Worm (Caenorhabditis elegans): ENCODE results near the gene F23F1.5.

The F23F1.5 gene

ce11 chrII:21953-22352 lies 9.4 kb downstream of the F23F1.5 start:
- TF ChIP-seq ztf-29 (GFP tag; IDR thresholded peaks at IDR 0.05): no peak
- no peak for TF ChIP-seq tab-1 (GFP tag; IDR thresholded peaks at IDR 0.05)
- no peak for TF ChIP-seq cog-1 (tag; optimal IDR thresholded peaks at IDR 0.05)
- no peak for TF ChIP-seq T22C8.4 (GFP tag; IDR thresholded peaks at IDR 0.05)
- TF ChIP-seq ztf-23 (GFP tag; IDR thresholded peaks at IDR 0.05): no peak
- no peak for TF ChIP-seq med-1 (GFP tag; optimal IDR thresholded peaks at IDR 0.05; ENCODE audit: insufficient read depth)
- no peak for TF ChIP-seq flt-1 (GFP tag; IDR thresholded peaks at IDR 0.05)
- no peak for TF ChIP-seq ref-1 (GFP tag; conservative IDR thresholded peaks at IDR 0.05)
- TF ChIP-seq klf-2 (GFP tag; conservative IDR thresholded peaks at IDR 0.05): no peak

- TF ChIP-seq ztf-29 (GFP tag; IDR thresholded peaks at IDR 0.05) (no peak), ztf-23 (GFP tag; IDR thresholded peaks at IDR 0.05) (no peak), klf-2 (GFP tag; conservative IDR thresholded peaks at IDR 0.05) (no peak), med-1 (GFP tag; optimal IDR thresholded peaks at IDR 0.05; ENCODE audit: insufficient read depth) (no peak), ref-1 (GFP tag; conservative IDR thresholded peaks at IDR 0.05) (no peak), cog-1 (tag; optimal IDR thresholded peaks at IDR 0.05) (no peak), tab-1 (GFP tag; IDR thresholded peaks at IDR 0.05) (no peak), flt-1 (GFP tag; IDR thresholded peaks at IDR 0.05) (no peak), T22C8.4 (GFP tag; IDR thresholded peaks at IDR 0.05) (no peak)
Measured at ce11 chrII:19238-19637, 12.1 kb downstream of the F23F1.5 start, which contains the start of gene gmeb-1. TSS of gene gmeb-1 (plus strand) at chrII:19538.

- TF ChIP-seq med-1 (GFP tag; optimal IDR thresholded peaks at IDR 0.05; ENCODE audit: insufficient read depth) (no peak), ref-1 (GFP tag; conservative IDR thresholded peaks at IDR 0.05) (no peak), ztf-23 (GFP tag; IDR thresholded peaks at IDR 0.05) (peak; percentile 53; the same call in 1 of the 2 replicates), tab-1 (GFP tag; IDR thresholded peaks at IDR 0.05) (no peak), klf-2 (GFP tag; conservative IDR thresholded peaks at IDR 0.05) (no peak), flt-1 (GFP tag; IDR thresholded peaks at IDR 0.05) (no peak), cog-1 (tag; optimal IDR thresholded peaks at IDR 0.05) (peak; percentile 57), T22C8.4 (GFP tag; IDR thresholded peaks at IDR 0.05) (peak; percentile 32; the same call in 1 of the 2 replicates), ztf-29 (GFP tag; IDR thresholded peaks at IDR 0.05) (no peak)
Measured at ce11 chrII:18787-19186, 12.6 kb downstream of the F23F1.5 start.

- TF ChIP-seq klf-2 (GFP tag; conservative IDR thresholded peaks at IDR 0.05): no peak
Measured at ce11 chrII:12685-13084, 18.7 kb downstream of the F23F1.5 start, which contains the start of gene best-3. TSS of gene best-3 (plus strand) at chrII:12985.

ce11 chrII:11783-12182 lies 19.6 kb downstream of the F23F1.5 start, which contains the start of gene best-4:
TSS of gene best-4 (minus strand) at chrII:11883.
- no peak for TF ChIP-seq klf-2 (GFP tag; conservative IDR thresholded peaks at IDR 0.05)
- no peak for TF ChIP-seq ref-1 (GFP tag; conservative IDR thresholded peaks at IDR 0.05)
- TF ChIP-seq ztf-23 (GFP tag; IDR thresholded peaks at IDR 0.05): no peak
- no peak for TF ChIP-seq flt-1 (GFP tag; IDR thresholded peaks at IDR 0.05)
- TF ChIP-seq T22C8.4 (GFP tag; IDR thresholded peaks at IDR 0.05): no peak
- no peak for TF ChIP-seq tab-1 (GFP tag; IDR thresholded peaks at IDR 0.05)
- no peak for TF ChIP-seq ztf-29 (GFP tag; IDR thresholded peaks at IDR 0.05)
- no peak for TF ChIP-seq cog-1 (tag; optimal IDR thresholded peaks at IDR 0.05)
- no peak for TF ChIP-seq med-1 (GFP tag; optimal IDR thresholded peaks at IDR 0.05; ENCODE audit: insufficient read depth)

ce11 chrII:8212-8611 lies 23.2 kb downstream of the F23F1.5 start:
- no peak for TF ChIP-seq T22C8.4 (GFP tag; IDR thresholded peaks at IDR 0.05)
- no peak for TF ChIP-seq med-1 (GFP tag; optimal IDR thresholded peaks at IDR 0.05; ENCODE audit: insufficient read depth)
- no peak for TF ChIP-seq flt-1 (GFP tag; IDR thresholded peaks at IDR 0.05)
- no peak for TF ChIP-seq ref-1 (GFP tag; conservative IDR thresholded peaks at IDR 0.05)
- no peak for TF ChIP-seq ztf-29 (GFP tag; IDR thresholded peaks at IDR 0.05)
- no peak for TF ChIP-seq tab-1 (GFP tag; IDR thresholded peaks at IDR 0.05)
- TF ChIP-seq klf-2 (GFP tag; conservative IDR thresholded peaks at IDR 0.05): no peak
- TF ChIP-seq ztf-23 (GFP tag; IDR thresholded peaks at IDR 0.05): no peak
- no peak for TF ChIP-seq cog-1 (tag; optimal IDR thresholded peaks at IDR 0.05)

- TF ChIP-seq T22C8.4 (GFP tag; IDR thresholded peaks at IDR 0.05): no peak
- no peak for TF ChIP-seq tab-1 (GFP tag; IDR thresholded peaks at IDR 0.05)
- no peak for TF ChIP-seq cog-1 (tag; optimal IDR thresholded peaks at IDR 0.05)
- no peak for TF ChIP-seq flt-1 (GFP tag; IDR thresholded peaks at IDR 0.05)
- no peak for TF ChIP-seq ref-1 (GFP tag; conservative IDR thresholded peaks at IDR 0.05)
- no peak for TF ChIP-seq med-1 (GFP tag; optimal IDR thresholded peaks at IDR 0.05; ENCODE audit: insufficient read depth)
- no peak for TF ChIP-seq ztf-29 (GFP tag; IDR thresholded peaks at IDR 0.05)
- no peak for TF ChIP-seq ztf-23 (GFP tag; IDR thresholded peaks at IDR 0.05)
- no peak for TF ChIP-seq klf-2 (GFP tag; conservative IDR thresholded peaks at IDR 0.05)
Measured at ce11 chrII:6349-6748, 25.0 kb downstream of the F23F1.5 start, which contains the start of gene osta-1. TSS of gene osta-1 (plus strand) at chrII:6657.

ce11 chrII:4793-5192 lies 26.6 kb downstream of the F23F1.5 start:
- TF ChIP-seq flt-1 (GFP tag; IDR thresholded peaks at IDR 0.05): no peak
- TF ChIP-seq cog-1 (tag; optimal IDR thresholded peaks at IDR 0.05): no peak
- TF ChIP-seq T22C8.4 (GFP tag; IDR thresholded peaks at IDR 0.05): no peak
- TF ChIP-seq tab-1 (GFP tag; IDR thresholded peaks at IDR 0.05): no peak
- no peak for TF ChIP-seq ztf-23 (GFP tag; IDR thresholded peaks at IDR 0.05)
- TF ChIP-seq ztf-29 (GFP tag; IDR thresholded peaks at IDR 0.05): no peak
- TF ChIP-seq med-1 (GFP tag; optimal IDR thresholded peaks at IDR 0.05; ENCODE audit: insufficient read depth): no peak
- no peak for TF ChIP-seq ref-1 (GFP tag; conservative IDR thresholded peaks at IDR 0.05)
- no peak for TF ChIP-seq klf-2 (GFP tag; conservative IDR thresholded peaks at IDR 0.05)

- TF ChIP-seq flt-1 (GFP tag; IDR thresholded peaks at IDR 0.05) (no peak), klf-2 (GFP tag; conservative IDR thresholded peaks at IDR 0.05) (no peak)
Measured at ce11 chrII:1334-1898, 30.0 kb downstream of the F23F1.5 start, which contains the start of gene 2L52.1. TSS of gene 2L52.1 (plus strand) at chrII:1848.

ce11 chrII:586-985 lies 30.8 kb downstream of the F23F1.5 start:
- TF ChIP-seq ztf-23 (GFP tag; IDR thresholded peaks at IDR 0.05) (no peak), ztf-29 (GFP tag; IDR thresholded peaks at IDR 0.05) (no peak), klf-2 (GFP tag; conservative IDR thresholded peaks at IDR 0.05) (no peak), ref-1 (GFP tag; conservative IDR thresholded peaks at IDR 0.05) (no peak), med-1 (GFP tag; optimal IDR thresholded peaks at IDR 0.05; ENCODE audit: insufficient read depth) (no peak), tab-1 (GFP tag; IDR thresholded peaks at IDR 0.05) (no peak)

All from whole organism, midembryonic.